Worm (Caenorhabditis elegans) whole organism, young adult: ENCODE measurements around the gene xpc-1.

Experiments
- F57A8.1 ChIP-seq: fragments of 200-800 bp; sonication (Bioruptor generic); optimal IDR thresholded peaks from 2 replicates; lab custom pipeline; 2018; ENCODE audit warnings: mild to moderate bottlenecking, missing genetic modification characterization, moderate library complexity, missing compliant biosample characterization
- Y53G8AR.9 ChIP-seq: fragments of 200-800 bp; sonication (Bioruptor generic); conservative IDR thresholded peaks from 2 replicates; pipeline ENCODE4 v1.3.6; 2022; ENCODE audit warnings: missing genetic modification reagents, missing genetic modification characterization, missing compliant biosample characterization
- aptf-3 ChIP-seq: fragments of 200-800 bp; sonication (Bioruptor generic); IDR thresholded peaks from 2 replicates; pipeline ENCODE4 v1.3.6; 2022; ENCODE audit warnings: missing genetic modification characterization, missing compliant biosample characterization
- atf-7 ChIP-seq: sonication (generic microtip); optimal IDR thresholded peaks from 2 replicates; lab custom pipeline; 2017; ENCODE audit warnings: mild to moderate bottlenecking, missing genetic modification characterization, missing compliant biosample characterization
- ceh-58 ChIP-seq: fragments of 200-800 bp; sonication (Bioruptor generic); IDR thresholded peaks from 2 replicates; pipeline ENCODE4 v1.3.6; 2022; ENCODE audit warnings: missing genetic modification characterization, missing compliant biosample characterization
- egrh-3 ChIP-seq: fragments of 200-800 bp; sonication (Bioruptor generic); IDR thresholded peaks from 2 replicates; pipeline ENCODE4 v1.3.6; 2022; ENCODE audit warnings: missing genetic modification reagents, missing genetic modification characterization, missing compliant biosample characterization
- ets-4 ChIP-seq: fragments of 200-800 bp; sonication (Bioruptor generic); optimal IDR thresholded peaks from 2 replicates; lab custom pipeline; 2018; ENCODE audit warnings: mild to moderate bottlenecking, missing genetic modification characterization, missing compliant biosample characterization
- lsl-1 ChIP-seq: fragments of 200-800 bp; sonication (Bioruptor generic); optimal IDR thresholded peaks from 2 replicates; lab custom pipeline; 2018; ENCODE audit warnings: mild to moderate bottlenecking, missing genetic modification characterization, moderate library complexity, missing compliant biosample characterization
- madf-6 ChIP-seq: fragments of 200-800 bp; sonication (Bioruptor generic); IDR thresholded peaks from 2 replicates; pipeline ENCODE4 v1.3.6; 2022; ENCODE audit warnings: missing genetic modification reagents, missing genetic modification characterization, missing compliant biosample characterization
- nfyb-1 ChIP-seq: fragments of 200-800 bp; sonication (Bioruptor generic); IDR thresholded peaks from 2 replicates; pipeline ENCODE4 v1.3.6; 2022; ENCODE audit warnings: missing genetic modification reagents, missing genetic modification characterization, missing compliant biosample characterization
- pbrm-1 ChIP-seq: fragments of 200-800 bp; sonication (Bioruptor generic); IDR thresholded peaks from 2 replicates; pipeline ENCODE4 v1.3.6; 2022; ENCODE audit warnings: missing genetic modification reagents, missing genetic modification characterization, missing compliant biosample characterization
- sea-2 ChIP-seq: fragments of 200-800 bp; sonication (Bioruptor generic); IDR thresholded peaks from 2 replicates; pipeline ENCODE4 v1.3.6; 2022; ENCODE audit warnings: missing genetic modification characterization, missing compliant biosample characterization

DNA sequence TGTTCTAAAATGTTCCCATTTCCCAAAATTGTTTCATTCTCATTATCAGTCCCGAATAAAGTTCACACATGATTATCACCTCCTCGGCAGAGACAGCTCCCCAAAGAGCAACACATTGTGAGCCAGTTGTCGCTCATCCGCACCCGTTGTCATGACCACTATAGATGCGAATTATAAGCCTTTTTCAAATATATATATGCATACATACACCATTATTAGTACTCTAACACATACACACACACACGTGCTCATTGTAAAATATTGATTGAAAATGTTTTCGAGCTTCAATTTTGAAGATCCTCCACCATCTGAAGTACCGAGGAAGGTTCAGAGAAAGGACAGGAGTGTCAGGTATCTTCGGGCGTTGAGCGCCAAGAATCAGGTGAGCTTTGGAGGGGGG lies 44.1 kb downstream of the xpc-1 start, which contains the start of the genes Y76B12C.9 and cng-2:
- no peak for TF ChIP-seq ceh-58 (GFP tag; lab: Robert Waterston, UW)
- TF ChIP-seq aptf-3 (GFP tag; lab: Robert Waterston, UW) = no peak
- no peak for TF ChIP-seq ets-4 (GFP tag; lab: Kevin White, UChicago)
- TF ChIP-seq nfyb-1 = no peak
- TF ChIP-seq atf-7 (tag; lab: Kevin White, UChicago) = no peak
- no peak for TF ChIP-seq sea-2 (GFP tag; lab: Robert Waterston, UW)
- no peak for TF ChIP-seq pbrm-1 (GFP tag; lab: Robert Waterston, UW)
- no peak for TF ChIP-seq Y53G8AR.9 (GFP tag; lab: Robert Waterston, UW)
- TF ChIP-seq lsl-1 (GFP tag; lab: Kevin White, UChicago) = no peak
- no peak for TF ChIP-seq F57A8.1 (GFP tag; lab: Kevin White, UChicago)
- TF ChIP-seq madf-6 = no peak
- TF ChIP-seq egrh-3 (GFP tag; lab: Robert Waterston, UW) = no peak
